Fruit fly (Drosophila melanogaster) whole organism: Measurements from ENCODE around the gene ppk8.

Experiments used
- CG8478 ChIP-seq: fragments of >200 bp; optimal IDR thresholded peaks from 2 replicates; lab custom pipeline; 2018; ENCODE audit warnings: inconsistent platforms
- Dll ChIP-seq: fragments of >200 bp; optimal IDR thresholded peaks from 2 replicates; lab custom pipeline; 2017
- EcR ChIP-seq, 2 experiments: fragments of >200 bp; optimal IDR thresholded peaks; 2 replicates each; lab custom pipeline; 2017; ENCODE audit warnings: missing biosample characterization in 2 of 2, missing genetic modification characterization in 2 of 2, missing genetic modification reagents in 2 of 2
- pan ChIP-seq: fragments of >200 bp; optimal IDR thresholded peaks from 2 replicates; lab custom pipeline; 2017
- psq ChIP-seq: fragments of >200 bp; optimal IDR thresholded peaks from 2 replicates; lab custom pipeline; 2017
- usp ChIP-seq: fragments of >200 bp; optimal IDR thresholded peaks from 2 replicates; lab custom pipeline; 2017; ENCODE audit warnings: missing biosample characterization, missing genetic modification characterization, mixed read lengths

Gene ppk8

dm6 chrX:3573438-3574250, 16.0 kb downstream of the ppk8 start, which contains the start of gene CG2875:
CG2875 (minus strand) TSS chrX:3573622.
- TF ChIP-seq psq (lab: Kevin White, UChicago): no peak
- TF ChIP-seq pan (lab: Kevin White, UChicago): no peak
- no peak for TF ChIP-seq CG8478 (lab: Kevin White, UChicago)
- no peak for TF ChIP-seq Dll (lab: Kevin White, UChicago)
- TF ChIP-seq EcR (GFP tag; optimal IDR thresholded peaks at IDR 0.05; lab: Kevin White, UChicago): no peak
- TF ChIP-seq usp: no peak

- TF ChIP-seq Dll (lab: Kevin White, UChicago) (no peak), CG8478 (lab: Kevin White, UChicago) (no peak), EcR (GFP tag; optimal IDR thresholded peaks at IDR 0.05; lab: Kevin White, UChicago) (no peak), pan (lab: Kevin White, UChicago) (no peak), usp (no peak), psq (lab: Kevin White, UChicago) (no peak)
Observed at dm6 chrX:3574306-3574705, 16.7 kb downstream of the ppk8 start, which contains the start of gene AstA-R1. AstA-R1 (plus strand) TSS chrX:3574536.

- TF ChIP-seq pan (lab: Kevin White, UChicago): no peak
Observed at dm6 chrX:3581244-3581643, 23.6 kb downstream of the ppk8 start.

dm6 chrX:3586278-3586677, 28.7 kb downstream of the ppk8 start:
- TF ChIP-seq CG8478 (lab: Kevin White, UChicago): no peak
- no peak for TF ChIP-seq Dll (lab: Kevin White, UChicago)
- TF ChIP-seq psq (lab: Kevin White, UChicago): no peak
- no peak for TF ChIP-seq pan (lab: Kevin White, UChicago)

- TF ChIP-seq psq (lab: Kevin White, UChicago) (no peak), Dll (lab: Kevin White, UChicago) (no peak), usp (no peak), CG8478 (lab: Kevin White, UChicago) (no peak), EcR (GFP tag; optimal IDR thresholded peaks at IDR 0.05; lab: Kevin White, UChicago) (no peak), pan (lab: Kevin White, UChicago) (no peak)
Observed at dm6 chrX:3594245-3594644, 36.6 kb downstream of the ppk8 start.
